Fruit fly (Drosophila melanogaster): ENCODE results near the gene HLH4C.

Gene HLH4C

dm6 chrX:4649751-4650150 is 2.5 kb upstream of the HLH4C start, which contains the start of the genes Cbp80 and Torsin (continued):
- TF ChIP-seq CG13287 (GFP tag; IDR thresholded peaks at IDR 0.05; ENCODE audit: partially characterized antibody) (peak; percentile 90), Myb (GFP tag; optimal IDR thresholded peaks at IDR 0.05) (peak; percentile 25), hb (GFP tag; IDR thresholded peaks at IDR 0.05; ENCODE audit: partially characterized antibody) (peak; percentile 91), nerfin-1 (tag; optimal IDR thresholded peaks at IDR 0.05) (peak; percentile 68), CG4360 (GFP tag; IDR thresholded peaks at IDR 0.05) (no peak), CG9932 (GFP tag; IDR thresholded peaks at IDR 0.05) (peak; percentile 45; the same call in 1 of the 2 replicates), jumu (GFP tag; optimal IDR thresholded peaks at IDR 0.05) (no peak)

dm6 chrX:4644768-4645167 is 2.4 kb downstream of the HLH4C start, which contains the start of gene CG3062:
TSS of gene CG3062 (minus strand) at chrX:4644868.
- TF ChIP-seq sr (GFP tag; IDR thresholded peaks at IDR 0.05) (no peak), bbx (GFP tag; IDR thresholded peaks at IDR 0.05; ENCODE audit: partially characterized antibody) (no peak), Neu2 (GFP tag; optimal IDR thresholded peaks at IDR 0.05; ENCODE audit: borderline replicate concordance) (no peak), CG4282 (GFP tag; optimal IDR thresholded peaks at IDR 0.05) (no peak), Bdp1 (GFP tag; optimal IDR thresholded peaks at IDR 0.05) (no peak), ftz-f1 (GFP tag; optimal IDR thresholded peaks at IDR 0.05) (no peak), CG14965 (GFP tag; optimal IDR thresholded peaks at IDR 0.05; ENCODE audit: borderline replicate concordance) (no peak), Abd-B (GFP tag; optimal IDR thresholded peaks at IDR 0.05) (no peak), CG9817 (tag; optimal IDR thresholded peaks at IDR 0.05) (no peak), z (GFP tag; IDR thresholded peaks at IDR 0.05) (no peak), dati (GFP tag; IDR thresholded peaks at IDR 0.05) (no peak)

dm6 chrX:4643887-4644286 is 3.3 kb downstream of the HLH4C start, which contains the start of gene CG3081:
TSS of gene CG3081 (minus strand) at chrX:4643987.
- TF ChIP-seq CG12155 (GFP tag; optimal IDR thresholded peaks at IDR 0.05): no peak
- TF ChIP-seq fd64A (GFP tag; optimal IDR thresholded peaks at IDR 0.05): no peak
- TF ChIP-seq Ravus (GFP tag; IDR thresholded peaks at IDR 0.05): no peak
- TF ChIP-seq CG15696 (tag; optimal IDR thresholded peaks at IDR 0.05): no peak
- no peak for TF ChIP-seq CG5180 (GFP tag; optimal IDR thresholded peaks at IDR 0.05)
- TF ChIP-seq Eip74EF (GFP tag; optimal IDR thresholded peaks at IDR 0.05): no peak
- TF ChIP-seq tin (GFP tag; optimal IDR thresholded peaks at IDR 0.05): no peak
- TF ChIP-seq CG33557 (GFP tag; optimal IDR thresholded peaks at IDR 0.05): no peak
- TF ChIP-seq CG4328 (GFP tag; optimal IDR thresholded peaks at IDR 0.05): no peak
- TF ChIP-seq E2f2 (GFP tag; IDR thresholded peaks at IDR 0.05): no peak
- no peak for TF ChIP-seq nmo (GFP tag; optimal IDR thresholded peaks at IDR 0.05)
- no peak for TF ChIP-seq CG2712 (tag; optimal IDR thresholded peaks at IDR 0.05)
- no peak for TF ChIP-seq fd3F (GFP tag; optimal IDR thresholded peaks at IDR 0.05)
- TF ChIP-seq lbe (GFP tag; optimal IDR thresholded peaks at IDR 0.05): no peak
- no peak for TF ChIP-seq CG7372 (GFP tag; IDR thresholded peaks at IDR 0.05)

dm6 chrX:4635856-4636486 is 11.2 kb downstream of the HLH4C start, which contains the start of the genes Alms1a and pon:
TSS of gene Alms1a (minus strand) at chrX:4636004.
TSS of gene pon (plus strand) at chrX:4636318.
- no peak for TF ChIP-seq fru (optimal IDR thresholded peaks at IDR 0.05)
- TF ChIP-seq CG4404 (GFP tag; IDR thresholded peaks at IDR 0.05): no peak
- no peak for TF ChIP-seq CG2875 (GFP tag; optimal IDR thresholded peaks at IDR 0.05)
- TF ChIP-seq hb (GFP tag; IDR thresholded peaks at IDR 0.05; ENCODE audit: partially characterized antibody): peak; percentile 94
- TF ChIP-seq gsb-n (tag; optimal IDR thresholded peaks at IDR 0.05): no peak
- TF ChIP-seq CG2120 (GFP tag; optimal IDR thresholded peaks at IDR 0.05): no peak
- TF ChIP-seq oc (tag; optimal IDR thresholded peaks at IDR 0.05): no peak
- TF ChIP-seq Ets65A (GFP tag): no peak
- peak; percentile 85 for TF ChIP-seq Dll (GFP tag; IDR thresholded peaks at IDR 0.05; ENCODE audit: partially characterized antibody)
- TF ChIP-seq sim (GFP tag; IDR thresholded peaks at IDR 0.05): no peak
- TF ChIP-seq HmgZ (tag; optimal IDR thresholded peaks at IDR 0.05): no peak
- no peak for TF ChIP-seq Sox102F (GFP tag; optimal IDR thresholded peaks at IDR 0.05)
- no peak for TF ChIP-seq Sry-δ (GFP tag; optimal IDR thresholded peaks at IDR 0.05)
- TF ChIP-seq CG8281 (tag; optimal IDR thresholded peaks at IDR 0.05): no peak
- TF ChIP-seq Spps (tag; optimal IDR thresholded peaks at IDR 0.05): no peak

Measured in whole organism, embryonic.